Fruit fly (Drosophila melanogaster): ENCODE data around the gene CG4229.

CG4229 gene

dm6 chr3L:16602736-16603144 lies 46.1 kb downstream of the CG4229 start, which contains the start of gene Arts (continued):
- TF ChIP-seq cyc (GFP tag; optimal IDR thresholded peaks at IDR 0.05): no peak
- no peak for TF ChIP-seq CG6163 (GFP tag; IDR thresholded peaks at IDR 0.05)
- TF ChIP-seq Gug (GFP tag; IDR thresholded peaks at IDR 0.05): no peak
- no peak for TF ChIP-seq fd85E (GFP tag; optimal IDR thresholded peaks at IDR 0.05)
- no peak for TF ChIP-seq dsx (GFP tag; optimal IDR thresholded peaks at IDR 0.05; ENCODE audit: poor library complexity, severe bottlenecking)
- peak; percentile 0 for TF ChIP-seq Smox (GFP tag; optimal IDR thresholded peaks at IDR 0.05)
- TF ChIP-seq CG15336 (GFP tag; IDR thresholded peaks at IDR 0.05): no peak
- TF ChIP-seq CG6792 (GFP tag; optimal IDR thresholded peaks at IDR 0.05): peak; percentile 17
- TF ChIP-seq CG16779 (tag; optimal IDR thresholded peaks at IDR 0.05): no peak
- no peak for TF ChIP-seq salr (GFP tag; optimal IDR thresholded peaks at IDR 0.05)
- no peak for TF ChIP-seq CG11294 (GFP tag; IDR thresholded peaks at IDR 0.05)
- TF ChIP-seq CG4318 (GFP tag; optimal IDR thresholded peaks at IDR 0.05): no peak
- no peak for TF ChIP-seq Blimp-1 (GFP tag; optimal IDR thresholded peaks at IDR 0.05)
- TF ChIP-seq CG10631 (GFP tag; optimal IDR thresholded peaks at IDR 0.05): peak; percentile 48
- no peak for TF ChIP-seq spab (GFP tag; optimal IDR thresholded peaks at IDR 0.05)
- TF ChIP-seq Hr39 (GFP tag; optimal IDR thresholded peaks at IDR 0.05): peak; percentile 5
- no peak for TF ChIP-seq CG1621 (tag; optimal IDR thresholded peaks at IDR 0.05)
- TF ChIP-seq Ets96B (tag; optimal IDR thresholded peaks at IDR 0.05): peak; percentile 13
- TF ChIP-seq dac (GFP tag; optimal IDR thresholded peaks at IDR 0.05): no peak
- TF ChIP-seq eg (GFP tag; IDR thresholded peaks at IDR 0.05): no peak
- TF ChIP-seq Hr38 (GFP tag; optimal IDR thresholded peaks at IDR 0.05): no peak
- no peak for TF ChIP-seq CG8119 (GFP tag; IDR thresholded peaks at IDR 0.05)
- peak; percentile 59 for TF ChIP-seq CG6808 (GFP tag; optimal IDR thresholded peaks at IDR 0.05)
- no peak for TF ChIP-seq CG6854 (GFP tag; optimal IDR thresholded peaks at IDR 0.05)
- TF ChIP-seq CG8319 (GFP tag; optimal IDR thresholded peaks at IDR 0.05): no peak
- no peak for TF ChIP-seq Sox102F (GFP tag; optimal IDR thresholded peaks at IDR 0.05)
- TF ChIP-seq acj6 (GFP tag; optimal IDR thresholded peaks at IDR 0.05): peak; percentile 44
- peak; percentile 30 for TF ChIP-seq Hr4 (GFP tag; optimal IDR thresholded peaks at IDR 0.05)
- TF ChIP-seq CG9139 (GFP tag; optimal IDR thresholded peaks at IDR 0.05): no peak
- peak; percentile 7 for TF ChIP-seq CG34406 (GFP tag; optimal IDR thresholded peaks at IDR 0.05)
- TF ChIP-seq Eip75B (GFP tag; optimal IDR thresholded peaks at IDR 0.05): no peak
- peak; percentile 6 for TF ChIP-seq Sox14 (GFP tag; optimal IDR thresholded peaks at IDR 0.05)
- TF ChIP-seq CG8632 (GFP tag; optimal IDR thresholded peaks at IDR 0.05): no peak
- no peak for TF ChIP-seq CG7368 (GFP tag; optimal IDR thresholded peaks at IDR 0.05)
- no peak for TF ChIP-seq net (GFP tag; optimal IDR thresholded peaks at IDR 0.05)
- peak; percentile 34 for TF ChIP-seq Eip93F (GFP tag; optimal IDR thresholded peaks at IDR 0.05)
- TF ChIP-seq ss (GFP tag; optimal IDR thresholded peaks at IDR 0.05): peak in 1 of 2 experiments; percentile 49
- TF ChIP-seq CG6276 (GFP tag; optimal IDR thresholded peaks at IDR 0.05): no peak
